Worm (Caenorhabditis elegans) whole organism, late embryonic: ENCODE results near the gene srab-12.

Source experiments
- K09A11.1 ChIP-seq: sonication (generic microtip); optimal IDR thresholded peaks from 2 replicates; lab custom pipeline; 2017; ENCODE audit warnings: antibody characterized with exemption, mild to moderate bottlenecking, missing genetic modification characterization, missing compliant biosample characterization; ENCODE audit not compliant: insufficient read depth
- T23F11.4 ChIP-seq: fragments of 200-800 bp; sonication (Bioruptor generic); optimal IDR thresholded peaks from 2 replicates; lab custom pipeline; 2018; ENCODE audit warnings: mild to moderate bottlenecking, missing genetic modification characterization, missing compliant biosample characterization
- Y22D7AL.16 ChIP-seq: sonication (generic microtip); optimal IDR thresholded peaks from 2 replicates; lab custom pipeline; 2016; ENCODE audit warnings: missing genetic modification characterization, missing compliant biosample characterization
- ahr-1 ChIP-seq: sonication (generic microtip); optimal IDR thresholded peaks from 2 replicates; lab custom pipeline; 2016; ENCODE audit warnings: missing genetic modification characterization, missing compliant biosample characterization
- ama-1 ChIP-seq: fragments of 150-350 bp; optimal IDR thresholded peaks from 2 replicates; lab custom pipeline; 2014
- ceh-14 ChIP-seq: sonication (generic microtip); optimal IDR thresholded peaks from 2 replicates; lab custom pipeline; 2016; ENCODE audit warnings: missing genotype, missing genetic modification characterization, missing compliant biosample characterization
- ceh-19 ChIP-seq: fragments of 200-800 bp; sonication (Bioruptor generic); optimal IDR thresholded peaks from 2 replicates; lab custom pipeline; 2018; ENCODE audit warnings: mild to moderate bottlenecking, missing genetic modification characterization, missing compliant biosample characterization
- ceh-2 ChIP-seq: sonication (generic microtip); optimal IDR thresholded peaks from 2 replicates; lab custom pipeline; 2016; ENCODE audit warnings: missing genotype, missing genetic modification characterization, missing compliant biosample characterization
- ceh-24 ChIP-seq: sonication (generic microtip); optimal IDR thresholded peaks from 2 replicates; lab custom pipeline; 2016; ENCODE audit warnings: mild to moderate bottlenecking, missing genetic modification characterization, missing compliant biosample characterization
- ceh-30 ChIP-seq: fragments of 150-350 bp; optimal IDR thresholded peaks from 2 replicates; lab custom pipeline; 2014; ENCODE audit warnings: missing biosample characterization, missing genetic modification characterization
- ceh-31 ChIP-seq: sonication (generic microtip); optimal IDR thresholded peaks from 2 replicates; lab custom pipeline; 2016; ENCODE audit warnings: missing genetic modification characterization, missing compliant biosample characterization
- ceh-34 ChIP-seq: sonication (generic microtip); optimal IDR thresholded peaks from 2 replicates; lab custom pipeline; 2016; ENCODE audit warnings: mild to moderate bottlenecking, missing genetic modification characterization, missing compliant biosample characterization
- ceh-48 ChIP-seq: sonication (generic microtip); optimal IDR thresholded peaks from 2 replicates; lab custom pipeline; 2016; ENCODE audit warnings: missing genetic modification characterization, inconsistent platforms, missing compliant biosample characterization
- ceh-6 ChIP-seq: fragments of 200-800 bp; sonication (Bioruptor generic); optimal IDR thresholded peaks from 2 replicates; lab custom pipeline; 2018; ENCODE audit warnings: mild to moderate bottlenecking, missing genetic modification characterization, missing compliant biosample characterization
- dve-1 ChIP-seq: sonication (generic microtip); optimal IDR thresholded peaks from 2 replicates; lab custom pipeline; 2017; ENCODE audit warnings: antibody characterized with exemption, mild to moderate bottlenecking, missing genetic modification characterization, missing compliant biosample characterization
- elt-2 ChIP-seq: sonication (generic microtip); optimal IDR thresholded peaks from 2 replicates; lab custom pipeline; 2016; ENCODE audit warnings: missing genetic modification reagents, missing genetic modification characterization, missing compliant biosample characterization
- elt-4 ChIP-seq: sonication (generic microtip); optimal IDR thresholded peaks from 2 replicates; lab custom pipeline; 2016; ENCODE audit warnings: missing genetic modification characterization, missing compliant biosample characterization
- fax-1 ChIP-seq: sonication (generic microtip); optimal IDR thresholded peaks from 2 replicates; lab custom pipeline; 2016; ENCODE audit warnings: missing genotype, missing genetic modification characterization, missing compliant biosample characterization
- gmeb-2 ChIP-seq: sonication (generic microtip); optimal IDR thresholded peaks from 2 replicates; lab custom pipeline; 2016; ENCODE audit warnings: missing genetic modification characterization, inconsistent platforms, missing compliant biosample characterization
- hlh-6 ChIP-seq: sonication (generic microtip); optimal IDR thresholded peaks from 2 replicates; lab custom pipeline; 2016; ENCODE audit warnings: missing genotype, missing genetic modification characterization, missing compliant biosample characterization
- hlh-8 ChIP-seq: sonication (generic microtip); optimal IDR thresholded peaks from 2 replicates; lab custom pipeline; 2016; ENCODE audit warnings: missing genotype, missing genetic modification characterization, missing compliant biosample characterization
- lim-6 ChIP-seq: sonication (generic microtip); optimal IDR thresholded peaks from 2 replicates; lab custom pipeline; 2016; ENCODE audit warnings: missing genetic modification characterization, missing compliant biosample characterization
- nfya-1 ChIP-seq: sonication (generic microtip); optimal IDR thresholded peaks from 2 replicates; lab custom pipeline; 2017; ENCODE audit warnings: missing genetic modification characterization, mild to moderate bottlenecking, missing compliant biosample characterization, antibody characterized with exemption, moderate library complexity
- nhr-11 ChIP-seq: fragments of 150-350 bp; optimal IDR thresholded peaks from 2 replicates; lab custom pipeline; 2014; ENCODE audit warnings: missing biosample characterization, missing genetic modification characterization
- npax-4 ChIP-seq: sonication (generic microtip); optimal IDR thresholded peaks from 2 replicates; lab custom pipeline; 2016; ENCODE audit warnings: missing genetic modification characterization, missing compliant biosample characterization
- odd-2 ChIP-seq: sonication (generic microtip); optimal IDR thresholded peaks from 2 replicates; lab custom pipeline; 2017; ENCODE audit warnings: antibody characterized with exemption, mild to moderate bottlenecking, missing genetic modification characterization, missing compliant biosample characterization
- pag-3 ChIP-seq: sonication (generic microtip); optimal IDR thresholded peaks from 2 replicates; lab custom pipeline; 2016; ENCODE audit warnings: missing compliant biosample characterization, missing genetic modification characterization, borderline replicate concordance
- pat-9 ChIP-seq: fragments of 200-800 bp; sonication (Bioruptor generic); optimal IDR thresholded peaks from 2 replicates; lab custom pipeline; 2018; ENCODE audit warnings: mild to moderate bottlenecking, missing genetic modification characterization, moderate library complexity, missing compliant biosample characterization
- pha-2 ChIP-seq: sonication (generic microtip); optimal IDR thresholded peaks from 2 replicates; lab custom pipeline; 2017; ENCODE audit warnings: mild to moderate bottlenecking, missing genetic modification characterization, missing compliant biosample characterization
- pqm-1 ChIP-seq: sonication (generic microtip); optimal IDR thresholded peaks from 2 replicates; lab custom pipeline; 2016; ENCODE audit warnings: missing genetic modification characterization, missing compliant biosample characterization
- ref-2 ChIP-seq: sonication (generic microtip); optimal IDR thresholded peaks from 2 replicates; lab custom pipeline; 2016; ENCODE audit warnings: missing genetic modification characterization, missing compliant biosample characterization
- rnt-1 ChIP-seq: sonication (generic microtip); optimal IDR thresholded peaks from 2 replicates; lab custom pipeline; 2016; ENCODE audit warnings: missing genetic modification characterization, missing compliant biosample characterization
- sdc-2 ChIP-seq: sonication (generic microtip); optimal IDR thresholded peaks from 2 replicates; lab custom pipeline; 2016; ENCODE audit warnings: missing genotype, missing genetic modification characterization, missing compliant biosample characterization
- sox-2 ChIP-seq: fragments of 200-800 bp; sonication (Bioruptor generic); IDR thresholded peaks from 2 replicates; pipeline ENCODE4 v1.3.6; 2022; ENCODE audit warnings: missing genetic modification reagents, missing genetic modification characterization, missing compliant biosample characterization
- tbx-2 ChIP-seq: sonication (generic microtip); optimal IDR thresholded peaks from 2 replicates; lab custom pipeline; 2016; ENCODE audit warnings: missing genetic modification characterization, missing compliant biosample characterization
- tbx-7 ChIP-seq: sonication (generic microtip); optimal IDR thresholded peaks from 2 replicates; lab custom pipeline; 2016; ENCODE audit warnings: missing genotype, missing genetic modification characterization, missing compliant biosample characterization
- unc-42 ChIP-seq: sonication (generic microtip); optimal IDR thresholded peaks from 2 replicates; lab custom pipeline; 2016; ENCODE audit warnings: missing genotype, missing genetic modification characterization, missing compliant biosample characterization
- unc-55 ChIP-seq: sonication (generic microtip); optimal IDR thresholded peaks from 2 replicates; lab custom pipeline; 2017; ENCODE audit warnings: missing biosample characterization, missing genetic modification reagents, missing genetic modification characterization
- unc-86 ChIP-seq: sonication (generic microtip); optimal IDR thresholded peaks from 2 replicates; lab custom pipeline; 2016; ENCODE audit warnings: missing genetic modification characterization, missing compliant biosample characterization
- ztf-16 ChIP-seq: sonication (generic microtip); optimal IDR thresholded peaks from 2 replicates; lab custom pipeline; 2017; ENCODE audit warnings: missing genetic modification characterization, missing compliant biosample characterization

Gene srab-12

DNA sequence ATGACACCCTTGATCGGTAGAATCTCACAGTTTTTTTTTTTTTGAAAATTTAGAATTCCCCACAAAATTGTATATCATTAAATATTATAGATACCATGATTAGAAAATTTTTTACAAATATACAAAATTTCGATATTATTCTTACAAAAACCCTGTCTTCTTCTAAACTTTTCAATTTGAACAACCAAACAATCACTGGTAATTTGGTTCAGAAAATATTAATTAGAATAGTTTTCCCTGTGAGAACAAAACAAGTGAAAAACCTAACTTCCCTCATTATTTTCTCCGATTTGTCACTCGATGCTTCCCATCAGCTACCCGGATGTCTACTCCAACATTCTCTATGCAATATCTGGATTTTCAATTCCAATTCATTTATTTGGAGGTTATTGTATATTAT lies 26.6 kb upstream of the srab-12 start, which contains the start of gene srh-296:
TSS of gene srh-296 (plus strand) at position 301 of the 400 bp plus-strand sequence.
- TF ChIP-seq npax-4 (tag; lab: Kevin White, UChicago), result no peak
- no peak for TF ChIP-seq sox-2 (GFP tag; lab: Robert Waterston, UW)
- no peak for TF ChIP-seq ceh-24
- no peak for TF ChIP-seq unc-86 (tag; lab: Kevin White, UChicago)
- TF ChIP-seq K09A11.1 (tag; lab: Kevin White, UChicago), result no peak
- TF ChIP-seq ceh-14, result no peak
- TF ChIP-seq ceh-30 (tag; lab: Kevin White, UChicago), result no peak
- no peak for TF ChIP-seq ref-2 (tag; lab: Kevin White, UChicago)
- TF ChIP-seq T23F11.4 (GFP tag; lab: Kevin White, UChicago), result no peak
- TF ChIP-seq elt-4 (tag; lab: Kevin White, UChicago), result no peak
- TF ChIP-seq tbx-7, result no peak
- TF ChIP-seq ceh-48, result no peak
- TF ChIP-seq, all 69 proteins: peak for 0

DNA sequence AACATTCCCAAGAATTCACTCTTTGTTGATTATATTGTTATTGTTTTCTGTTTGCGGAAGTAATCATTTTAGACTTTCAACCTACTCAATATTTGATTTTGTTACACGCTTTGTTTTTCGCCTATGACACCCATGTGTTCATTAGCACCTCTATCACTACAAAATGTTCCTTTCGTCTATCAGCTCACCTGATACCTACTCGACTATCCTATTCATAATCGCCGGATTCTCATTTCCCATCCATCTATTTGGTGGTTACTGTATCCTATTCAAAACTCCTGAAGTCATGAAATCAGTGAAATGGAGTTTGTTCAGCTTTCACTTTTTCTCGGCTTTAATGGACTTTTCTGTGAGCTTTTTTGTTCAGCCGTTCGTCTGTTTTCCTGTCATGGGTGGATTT lies 21.9 kb upstream of the srab-12 start, which contains the start of gene srh-291:
TSS of gene srh-291 (plus strand) at position 301 of the 400 bp plus-strand sequence.
- TF ChIP-seq elt-2 (tag; lab: Kevin White, UChicago), result no peak
- no peak for TF ChIP-seq fax-1
- no peak for TF ChIP-seq ceh-31
- no peak for TF ChIP-seq ama-1 (lab: Kevin White, UChicago)
- no peak for TF ChIP-seq T23F11.4 (GFP tag; lab: Kevin White, UChicago)
- TF ChIP-seq nhr-11 (tag; lab: Kevin White, UChicago), result no peak
- no peak for TF ChIP-seq tbx-2 (tag; lab: Kevin White, UChicago)
- no peak for TF ChIP-seq ceh-24
- TF ChIP-seq ceh-34 (tag; lab: Kevin White, UChicago), result no peak
- TF ChIP-seq nfya-1 (tag; lab: Kevin White, UChicago), result no peak
- TF ChIP-seq ceh-14, result no peak
- TF ChIP-seq ceh-2 (tag; lab: Kevin White, UChicago), result no peak
- TF ChIP-seq, all 69 proteins: peak for 0

DNA sequence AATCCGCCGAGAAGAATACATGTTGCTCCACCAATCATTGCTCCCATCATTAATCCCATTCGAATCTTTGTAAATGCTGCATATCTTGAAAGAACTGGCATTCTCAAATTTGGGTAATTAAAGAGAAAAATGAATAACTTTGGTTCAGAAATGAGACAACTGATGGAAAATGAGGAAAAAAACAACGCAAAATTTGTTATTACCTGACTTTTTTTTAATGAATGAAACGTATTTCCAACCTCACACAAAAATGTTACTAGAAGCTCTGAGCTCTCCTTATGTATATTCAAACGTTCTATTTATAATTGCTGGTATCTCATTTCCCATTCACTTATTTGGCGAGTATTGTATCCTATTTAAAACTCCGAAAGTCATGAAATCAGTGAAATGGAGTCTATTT lies 19.1 kb upstream of the srab-12 start, which contains the start of the genes Y94A7B.11 and srh-292:
TSS of gene Y94A7B.11 (minus strand) at position 101 of the 400 bp plus-strand sequence.
TSS of gene srh-292 (plus strand) at position 251 of the 400 bp plus-strand sequence.
- TF ChIP-seq hlh-6, result no peak
- no peak for TF ChIP-seq rnt-1 (tag; lab: Kevin White, UChicago)
- no peak for TF ChIP-seq pha-2 (tag; lab: Kevin White, UChicago)
- TF ChIP-seq sdc-2, result no peak
- TF ChIP-seq ceh-19 (GFP tag; lab: Kevin White, UChicago), result no peak
- TF ChIP-seq Y22D7AL.16, result no peak
- TF ChIP-seq ztf-16 (tag; lab: Kevin White, UChicago), result no peak
- no peak for TF ChIP-seq ahr-1
- no peak for TF ChIP-seq sox-2 (GFP tag; lab: Robert Waterston, UW)
- no peak for TF ChIP-seq unc-55
- TF ChIP-seq odd-2 (tag; lab: Kevin White, UChicago), result no peak
- no peak for TF ChIP-seq unc-42 (tag; lab: Kevin White, UChicago)

- no peak for TF ChIP-seq T23F11.4 (GFP tag; lab: Kevin White, UChicago)
- TF ChIP-seq nhr-11 (tag; lab: Kevin White, UChicago), result no peak
- TF ChIP-seq elt-2 (tag; lab: Kevin White, UChicago), result no peak
- TF ChIP-seq sox-2 (GFP tag; lab: Robert Waterston, UW), result no peak
- no peak for TF ChIP-seq ceh-14
- no peak for TF ChIP-seq gmeb-2 (tag; lab: Kevin White, UChicago)
- TF ChIP-seq pqm-1, result no peak
- no peak for TF ChIP-seq ceh-34 (tag; lab: Kevin White, UChicago)
- TF ChIP-seq Y22D7AL.16, result no peak
- TF ChIP-seq hlh-8 (tag; lab: Kevin White, UChicago), result no peak
- TF ChIP-seq hlh-6, result no peak
- no peak for TF ChIP-seq ref-2 (tag; lab: Kevin White, UChicago)
Observed at ce11 chrV:17800538-17800937, 17.1 kb upstream of the srab-12 start, which contains the start of gene srh-287. srh-287 (plus strand) TSS chrV:17800838.

ce11 chrV:17798789-17799188 lies 15.3 kb upstream of the srab-12 start, which contains the start of gene srx-18:
srx-18 (minus strand) TSS chrV:17798889.
- no peak for TF ChIP-seq ceh-34 (tag; lab: Kevin White, UChicago)
- no peak for TF ChIP-seq ceh-6 (GFP tag; lab: Kevin White, UChicago)
- TF ChIP-seq ceh-19 (GFP tag; lab: Kevin White, UChicago), result no peak
- TF ChIP-seq unc-86 (tag; lab: Kevin White, UChicago), result no peak
- TF ChIP-seq dve-1, result no peak
- TF ChIP-seq nfya-1 (tag; lab: Kevin White, UChicago), result no peak
- no peak for TF ChIP-seq sox-2 (GFP tag; lab: Robert Waterston, UW)
- TF ChIP-seq pat-9 (tag; lab: Kevin White, UChicago), result no peak
- no peak for TF ChIP-seq pag-3
- TF ChIP-seq lim-6 (tag; lab: Kevin White, UChicago), result no peak
- TF ChIP-seq, all 69 proteins: peak for 0
